Worm (Caenorhabditis elegans): ENCODE data around the gene F31E8.4.

- TF ChIP-seq ttx-3 (tag; optimal IDR thresholded peaks at IDR 0.05): no peak
- no peak for TF ChIP-seq nhr-11 (tag; optimal IDR thresholded peaks at IDR 0.05)
- TF ChIP-seq elt-2 (tag; optimal IDR thresholded peaks at IDR 0.05): no peak
- no peak for TF ChIP-seq pat-9 (tag; optimal IDR thresholded peaks at IDR 0.05)
- TF ChIP-seq tbx-2 (tag; optimal IDR thresholded peaks at IDR 0.05): no peak
- no peak for TF ChIP-seq elt-4 (tag; optimal IDR thresholded peaks at IDR 0.05)
- TF ChIP-seq pax-1 (tag; optimal IDR thresholded peaks at IDR 0.05): no peak
- no peak for TF ChIP-seq K02D7.2 (tag; optimal IDR thresholded peaks at IDR 0.05)
- no peak for TF ChIP-seq sdc-2 (tag; optimal IDR thresholded peaks at IDR 0.05)
- no peak for TF ChIP-seq ceh-31 (tag; optimal IDR thresholded peaks at IDR 0.05)
- TF ChIP-seq rnt-1 (tag; optimal IDR thresholded peaks at IDR 0.05): no peak
These were observed 31.9 kb downstream of the F31E8.4 start, which contains the start of gene F41G3.18 for ce11 chrII:6768014-6768413.
